Fruit fly (Drosophila melanogaster) whole organism, embryonic: ENCODE results near the gene PNKP.

Experiments
- Asciz ChIP-seq: fragments of 200-800 bp; sonication (Bioruptor generic); optimal IDR thresholded peaks from 2 replicates; lab custom pipeline; 2017; ENCODE audit warnings: missing biosample characterization, mild to moderate bottlenecking, missing genetic modification characterization, missing genetic modification reagents
- Atf6 ChIP-seq: fragments of 200-800 bp; sonication (Bioruptor generic); IDR thresholded peaks from 2 replicates; pipeline ENCODE4 v1.3.6; 2022; ENCODE audit warnings: missing biosample characterization, missing genetic modification characterization
- CG10565 ChIP-seq: fragments of 200-800 bp; sonication (Bioruptor generic); optimal IDR thresholded peaks from 3 replicates; lab custom pipeline; 2016; ENCODE audit warnings: missing biosample characterization, mild to moderate bottlenecking, missing genetic modification characterization
- CG11085 ChIP-seq: fragments of 200-800 bp; sonication (Bioruptor generic); IDR thresholded peaks from 2 replicates; pipeline ENCODE4 v1.3.6; 2022; ENCODE audit warnings: missing biosample characterization, missing genetic modification characterization
- CG1233 ChIP-seq: fragments of 200-800 bp; sonication (Bioruptor generic); optimal IDR thresholded peaks from 4 replicates; lab custom pipeline; 2018; ENCODE audit warnings: missing biosample characterization, mild to moderate bottlenecking, missing genetic modification characterization
- CG14014 ChIP-seq: fragments of 200-800 bp; sonication (Bioruptor generic); IDR thresholded peaks from 2 replicates; pipeline ENCODE4 v1.3.6; 2022; ENCODE audit warnings: missing biosample characterization, missing genetic modification characterization
- CG15514 ChIP-seq: fragments of 200-800 bp; sonication (Bioruptor generic); optimal IDR thresholded peaks from 3 replicates; lab custom pipeline; 2017; ENCODE audit warnings: missing biosample characterization, missing genetic modification characterization, mild to moderate bottlenecking, moderate library complexity, missing genetic modification reagents
- CG1602 ChIP-seq: fragments of 200-800 bp; sonication (Bioruptor generic); optimal IDR thresholded peaks from 3 replicates; lab custom pipeline; 2016; ENCODE audit warnings: missing biosample characterization, missing genetic modification characterization
- CG2199 ChIP-seq: fragments of 200-800 bp; sonication (Bioruptor generic); IDR thresholded peaks from 3 replicates; pipeline ENCODE4 v1.3.6; 2022; ENCODE audit warnings: missing biosample characterization, missing genetic modification characterization
- CG31365 ChIP-seq: fragments of 200-800 bp; sonication (Bioruptor generic); optimal IDR thresholded peaks from 2 replicates; lab custom pipeline; 2018; ENCODE audit warnings: missing biosample characterization, mild to moderate bottlenecking, missing genetic modification characterization
- CG4360 ChIP-seq: fragments of 200-800 bp; sonication (Bioruptor generic); IDR thresholded peaks from 2 replicates; pipeline ENCODE4 v1.3.6; 2022; ENCODE audit warnings: missing biosample characterization, missing genetic modification characterization
- CG4404 ChIP-seq: fragments of 200-800 bp; sonication (Bioruptor generic); IDR thresholded peaks from 2 replicates; pipeline ENCODE4 v1.3.6; 2022; ENCODE audit warnings: missing biosample characterization, missing genetic modification characterization
- CG4424 ChIP-seq: fragments of 200-800 bp; sonication (Bioruptor generic); optimal IDR thresholded peaks from 3 replicates; lab custom pipeline; 2016; ENCODE audit warnings: missing biosample characterization, missing genetic modification characterization
- CG4617 ChIP-seq: fragments of 200-800 bp; sonication (Bioruptor generic); optimal IDR thresholded peaks from 3 replicates; lab custom pipeline; 2016; ENCODE audit warnings: missing biosample characterization, missing genetic modification characterization, borderline replicate concordance
- CG5953 ChIP-seq: fragments of 200-800 bp; sonication (Bioruptor generic); IDR thresholded peaks from 2 replicates; pipeline ENCODE4 v1.3.6; 2022; ENCODE audit warnings: missing biosample characterization, missing genetic modification characterization
- CG6175 ChIP-seq: fragments of 200-800 bp; sonication (Bioruptor generic); IDR thresholded peaks from 3 replicates; pipeline ENCODE4 v1.3.6; 2022; ENCODE audit warnings: missing biosample characterization, missing genetic modification characterization
- CG6272 ChIP-seq: fragments of 200-800 bp; sonication (Bioruptor generic); IDR thresholded peaks from 2 replicates; pipeline ENCODE4 v1.3.6; 2022; ENCODE audit warnings: missing biosample characterization, missing genetic modification characterization
- CG6765 ChIP-seq: fragments of 200-800 bp; sonication (Bioruptor generic); optimal IDR thresholded peaks from 3 replicates; lab custom pipeline; 2017; ENCODE audit warnings: missing biosample characterization, mild to moderate bottlenecking, missing genetic modification characterization
- CG7556 ChIP-seq: fragments of 200-800 bp; sonication (Bioruptor generic); optimal IDR thresholded peaks from 2 replicates; lab custom pipeline; 2017; ENCODE audit warnings: missing biosample characterization, mild to moderate bottlenecking, missing genetic modification characterization
- CG9797 ChIP-seq: fragments of 200-800 bp; sonication (Bioruptor generic); optimal IDR thresholded peaks from 3 replicates; lab custom pipeline; 2018; ENCODE audit warnings: missing biosample characterization, mild to moderate bottlenecking, missing genetic modification characterization
- CG9932 ChIP-seq: fragments of 200-800 bp; sonication (Bioruptor generic); IDR thresholded peaks from 2 replicates; pipeline ENCODE4 v1.3.6; 2022; ENCODE audit warnings: missing biosample characterization, missing genetic modification characterization
- CHES-1-like ChIP-seq: fragments of 200-800 bp; sonication (Bioruptor generic); optimal IDR thresholded peaks from 2 replicates; lab custom pipeline; 2016; ENCODE audit warnings: missing biosample characterization, missing genetic modification characterization
- Dref ChIP-seq: fragments of 200-800 bp; sonication (Bioruptor generic); IDR thresholded peaks from 2 replicates; pipeline ENCODE4 v1.3.6; 2022; ENCODE audit warnings: missing biosample characterization, missing genetic modification characterization
- Hr3 ChIP-seq: fragments of 200-800 bp; sonication (Bioruptor generic); optimal IDR thresholded peaks from 3 replicates; lab custom pipeline; 2016; ENCODE audit warnings: missing biosample characterization, missing genetic modification characterization
- Lim3 ChIP-seq: fragments of 200-800 bp; sonication (Bioruptor generic); IDR thresholded peaks from 2 replicates; pipeline ENCODE4 v1.3.6; 2022; ENCODE audit warnings: missing biosample characterization, missing genetic modification characterization
- NC2α ChIP-seq: fragments of 200-800 bp; sonication (Bioruptor generic); optimal IDR thresholded peaks from 2 replicates; lab custom pipeline; 2016; ENCODE audit warnings: missing biosample characterization, missing genetic modification characterization
- NK7.1 ChIP-seq: fragments of 200-800 bp; sonication (Bioruptor generic); optimal IDR thresholded peaks from 3 replicates; lab custom pipeline; 2016; ENCODE audit warnings: missing biosample characterization, missing genetic modification characterization
- Nf-YA ChIP-seq: fragments of 200-800 bp; sonication (Bioruptor generic); IDR thresholded peaks from 2 replicates; pipeline ENCODE4 v1.3.6; 2022; ENCODE audit warnings: missing biosample characterization, missing genetic modification characterization
- Nf-YC ChIP-seq: fragments of 200-800 bp; optimal IDR thresholded peaks from 3 replicates; lab custom pipeline; 2019; ENCODE audit warnings: missing biosample characterization, mild to moderate bottlenecking, missing genetic modification characterization, moderate library complexity
- NfI ChIP-seq: fragments of 200-800 bp; sonication (Bioruptor generic); optimal IDR thresholded peaks from 3 replicates; lab custom pipeline; 2018; ENCODE audit warnings: missing biosample characterization, mild to moderate bottlenecking, missing genetic modification characterization, moderate library complexity
- Opbp ChIP-seq: fragments of 200-800 bp; sonication (Bioruptor generic); IDR thresholded peaks from 3 replicates; pipeline ENCODE4 v1.3.6; 2022; ENCODE audit warnings: missing biosample characterization, missing genetic modification characterization; ENCODE audit not compliant: partially characterized antibody
- Pdp1 ChIP-seq, 2 experiments: fragments of 200-800 bp; sonication (Bioruptor generic); optimal IDR thresholded peaks; 3 replicates each; lab custom pipeline; 2016; ENCODE audit warnings: missing biosample characterization in 2 of 2, missing genetic modification characterization in 2 of 2, mild to moderate bottlenecking in 1 of 2, moderate library complexity in 1 of 2
- Sry-β ChIP-seq: fragments of 200-800 bp; sonication (Bioruptor generic); optimal IDR thresholded peaks from 2 replicates; lab custom pipeline; 2018; ENCODE audit warnings: missing biosample characterization, mild to moderate bottlenecking, missing genetic modification characterization, moderate library complexity
- YL-1 ChIP-seq: fragments of 200-800 bp; sonication (Bioruptor generic); optimal IDR thresholded peaks from 3 replicates; lab custom pipeline; 2017; ENCODE audit warnings: missing biosample characterization, mild to moderate bottlenecking, missing genetic modification characterization
- br ChIP-seq: fragments of >200 bp; optimal IDR thresholded peaks from 2 replicates; lab custom pipeline; 2017
- chinmo ChIP-seq: fragments of 200-800 bp; sonication (Bioruptor generic); IDR thresholded peaks from 4 replicates; pipeline ENCODE4 v1.3.6; 2022; ENCODE audit warnings: missing biosample characterization, missing genetic modification characterization; ENCODE audit not compliant: partially characterized antibody
- dimm ChIP-seq: fragments of 200-800 bp; sonication (Bioruptor generic); IDR thresholded peaks from 2 replicates; pipeline ENCODE4 v1.3.6; 2022; ENCODE audit warnings: missing biosample characterization, missing genetic modification characterization
- eyg ChIP-seq: fragments of 200-800 bp; sonication (Bioruptor generic); optimal IDR thresholded peaks from 3 replicates; lab custom pipeline; 2016; ENCODE audit warnings: missing biosample characterization, missing genetic modification characterization
- fd64A ChIP-seq: fragments of 200-800 bp; sonication (Bioruptor generic); optimal IDR thresholded peaks from 3 replicates; lab custom pipeline; 2018; ENCODE audit warnings: missing biosample characterization, mild to moderate bottlenecking, missing genetic modification characterization
- hth ChIP-seq: fragments of >200 bp; optimal IDR thresholded peaks from 2 replicates; lab custom pipeline; 2017; ENCODE audit warnings: inconsistent platforms
- inv ChIP-seq: fragments of 200-800 bp; sonication (Bioruptor generic); IDR thresholded peaks from 2 replicates; pipeline ENCODE4 v1.3.6; 2022; ENCODE audit warnings: missing biosample characterization, missing genetic modification characterization; ENCODE audit not compliant: partially characterized antibody
- kah ChIP-seq: fragments of 200-800 bp; sonication (Bioruptor generic); optimal IDR thresholded peaks from 2 replicates; lab custom pipeline; 2018; ENCODE audit warnings: missing biosample characterization, mild to moderate bottlenecking, missing genetic modification characterization
- kni ChIP-seq: fragments of 200-800 bp; sonication (Bioruptor generic); optimal IDR thresholded peaks from 3 replicates; lab custom pipeline; 2017; ENCODE audit warnings: mild to moderate bottlenecking, missing biosample characterization, missing genetic modification reagents, missing genetic modification characterization
- lilli ChIP-seq: fragments of 200-800 bp; sonication (Bioruptor generic); optimal IDR thresholded peaks from 3 replicates; lab custom pipeline; 2016; ENCODE audit warnings: missing biosample characterization, missing genetic modification characterization
- lmd ChIP-seq: fragments of 200-800 bp; sonication (Bioruptor generic); IDR thresholded peaks from 2 replicates; pipeline ENCODE4 v1.3.6; 2022; ENCODE audit warnings: missing biosample characterization, missing genetic modification characterization
- mirr ChIP-seq: fragments of 200-800 bp; sonication (Bioruptor generic); optimal IDR thresholded peaks from 3 replicates; lab custom pipeline; 2018; ENCODE audit warnings: missing biosample characterization, mild to moderate bottlenecking, missing genetic modification characterization
- nerfin-1 ChIP-seq: fragments of 200-800 bp; sonication (Bioruptor generic); optimal IDR thresholded peaks from 3 replicates; lab custom pipeline; 2019; ENCODE audit warnings: missing biosample characterization, mild to moderate bottlenecking, missing genetic modification characterization, moderate library complexity
- sens ChIP-seq: fragments of 200-800 bp; sonication (Bioruptor generic); peaks from one replicate; lab custom pipeline; 2016; ENCODE audit warnings: missing biosample characterization, missing genetic modification characterization
- sob ChIP-seq: fragments of 200-800 bp; sonication (Bioruptor generic); IDR thresholded peaks from 2 replicates; pipeline ENCODE4 v1.3.6; 2022; ENCODE audit warnings: missing biosample characterization, missing genetic modification characterization
- tup ChIP-seq: fragments of 200-800 bp; sonication (Bioruptor generic); optimal IDR thresholded peaks from 2 replicates; lab custom pipeline; 2016; ENCODE audit warnings: missing biosample characterization, mild to moderate bottlenecking, missing genetic modification characterization, moderate library complexity

The PNKP gene

dm6 chr3R:8352961-8353728 lies 9.8 kb upstream of the PNKP start (continued):
- TF ChIP-seq hth (lab: Kevin White, UChicago) (no peak), CG4360 (GFP tag; lab: Robert Waterston, UW) (0 out of 2 replicates have a peak, but pooled peaks have one; percentile 17), CG9932 (GFP tag; lab: Robert Waterston, UW) (0 out of 2 replicates have a peak, but pooled peaks have one; percentile 4), fd64A (GFP tag; lab: Kevin White, UChicago) (no peak), nerfin-1 (tag; lab: Kevin White, UChicago) (no peak), NC2α (GFP tag; lab: Kevin White, UChicago) (no peak), NfI (GFP tag; lab: Kevin White, UChicago) (peak; percentile 22), dimm (no peak), YL-1 (GFP tag; lab: Kevin White, UChicago) (peak; percentile 3), kni (no peak), CG31365 (tag; lab: Kevin White, UChicago) (no peak), Asciz (GFP tag; lab: Kevin White, UChicago) (no peak), Opbp (GFP tag; lab: Robert Waterston, UW) (no peak), CG4404 (GFP tag; lab: Robert Waterston, UW) (no peak), lilli (GFP tag; lab: Kevin White, UChicago) (no peak), mirr (GFP tag; lab: Kevin White, UChicago) (peak; percentile 1), CG4617 (no peak), CG1602 (GFP tag; lab: Kevin White, UChicago) (no peak), sens (GFP tag; lab: Kevin White, UChicago) (peak; percentile 41), CG15514 (GFP tag; lab: Kevin White, UChicago) (no peak), tup (GFP tag; lab: Kevin White, UChicago) (no peak), Pdp1 (GFP tag; optimal IDR thresholded peaks at IDR 0.05; lab: Kevin White, UChicago) (peak in 1 of 2 experiments; percentile 87), CG6765 (GFP tag; lab: Kevin White, UChicago) (peak; percentile 2), CG1233 (GFP tag; lab: Kevin White, UChicago) (peak; percentile 6), sob (GFP tag; lab: Robert Waterston, UW) (no peak), chinmo (GFP tag; lab: Robert Waterston, UW) (0 out of 4 replicates have a peak, but pooled peaks have one; percentile 58), br (lab: Kevin White, UChicago) (no peak), CG10565 (GFP tag; lab: Kevin White, UChicago) (no peak), CG2199 (GFP tag; lab: Robert Waterston, UW) (0 out of 3 replicates have a peak, but pooled peaks have one; percentile 16), CG4424 (GFP tag; lab: Kevin White, UChicago) (no peak), Dref (GFP tag; lab: Robert Waterston, UW) (no peak), Sry-β (GFP tag; lab: Kevin White, UChicago) (no peak), CG9797 (no peak)
- TF ChIP-seq, all 482 proteins: peak for 29

dm6 chr3R:8349449-8350115 lies 6.3 kb upstream of the PNKP start, which contains the start of gene Atg13:
TSS of gene Atg13 (plus strand) at chr3R:8349815.
- no peak for TF ChIP-seq CHES-1-like (GFP tag; lab: Kevin White, UChicago)
- TF ChIP-seq eyg = no peak
- no peak for TF ChIP-seq CG5953
- TF ChIP-seq inv (GFP tag; lab: Robert Waterston, UW) = peak; percentile 70
- TF ChIP-seq Atf6 (GFP tag; lab: Robert Waterston, UW) = no peak
- TF ChIP-seq Nf-YA (GFP tag; lab: Robert Waterston, UW) = no peak
- TF ChIP-seq kah (GFP tag; lab: Kevin White, UChicago) = peak; percentile 8
- peak; percentile 62 for TF ChIP-seq Nf-YC (tag; lab: Kevin White, UChicago)
- no peak for TF ChIP-seq CG14014 (GFP tag; lab: Robert Waterston, UW)
- peak; percentile 35 for TF ChIP-seq Hr3 (GFP tag; lab: Kevin White, UChicago)
- no peak for TF ChIP-seq NK7.1 (GFP tag; lab: Kevin White, UChicago)
- no peak for TF ChIP-seq Lim3 (GFP tag; lab: Robert Waterston, UW)
- TF ChIP-seq CG11085 (GFP tag; lab: Robert Waterston, UW) = no peak
- TF ChIP-seq CG6272 (GFP tag; lab: Robert Waterston, UW) = no peak; the same call in 1 of the 2 replicates
- TF ChIP-seq CG7556 = no peak
- no peak for TF ChIP-seq lmd
- TF ChIP-seq CG6175 (GFP tag; lab: Robert Waterston, UW) = no peak
